Fruit fly (Drosophila melanogaster) whole organism, embryonic: ENCODE data around the gene CAH1.

Source experiments
- Adf1 ChIP-seq: fragments of 200-800 bp; sonication (Bioruptor generic); IDR thresholded peaks from 2 replicates; pipeline ENCODE4 v1.3.6; 2022; ENCODE audit warnings: missing biosample characterization, missing genetic modification characterization
- Atf-2 ChIP-seq: fragments of 200-800 bp; sonication (Bioruptor generic); optimal IDR thresholded peaks from 2 replicates; lab custom pipeline; 2016; ENCODE audit warnings: missing biosample characterization, missing genetic modification characterization
- B-H2 ChIP-seq: fragments of 200-800 bp; sonication (Bioruptor generic); optimal IDR thresholded peaks from 2 replicates; lab custom pipeline; 2018; ENCODE audit warnings: missing biosample characterization, mild to moderate bottlenecking, missing genetic modification characterization
- BtbVII ChIP-seq: fragments of 200-800 bp; sonication (Bioruptor generic); optimal IDR thresholded peaks from 3 replicates; lab custom pipeline; 2017; ENCODE audit warnings: missing biosample characterization, mild to moderate bottlenecking, missing genetic modification characterization
- CG10147 ChIP-seq: fragments of 200-800 bp; sonication (Bioruptor generic); optimal IDR thresholded peaks from 2 replicates; lab custom pipeline; 2019; ENCODE audit warnings: missing biosample characterization, mild to moderate bottlenecking, missing genetic modification characterization, moderate library complexity
- CG10209 ChIP-seq: fragments of 200-800 bp; sonication (Bioruptor generic); optimal IDR thresholded peaks from 3 replicates; lab custom pipeline; 2017; ENCODE audit warnings: missing biosample characterization, mild to moderate bottlenecking, missing genetic modification characterization, missing genetic modification reagents
- CG11398 ChIP-seq: fragments of 200-800 bp; sonication (Bioruptor generic); optimal IDR thresholded peaks from 2 replicates; lab custom pipeline; 2016; ENCODE audit warnings: missing biosample characterization, missing genetic modification characterization
- CG14050 ChIP-seq: fragments of 200-800 bp; sonication (Bioruptor generic); IDR thresholded peaks from 3 replicates; pipeline ENCODE4 v1.3.6; 2022; ENCODE audit warnings: missing biosample characterization, missing genetic modification characterization
- CG17359 ChIP-seq: fragments of 200-800 bp; sonication (Bioruptor generic); optimal IDR thresholded peaks from 3 replicates; lab custom pipeline; 2018; ENCODE audit warnings: missing biosample characterization, mild to moderate bottlenecking, missing genetic modification characterization, moderate library complexity
- CG18011 ChIP-seq: fragments of 200-800 bp; sonication (Bioruptor generic); optimal IDR thresholded peaks from 2 replicates; lab custom pipeline; 2017; ENCODE audit warnings: missing biosample characterization, missing genetic modification characterization, mild to moderate bottlenecking, moderate library complexity, missing genotype
- CG1832 ChIP-seq: fragments of 200-800 bp; sonication (Bioruptor generic); optimal IDR thresholded peaks from 2 replicates; lab custom pipeline; 2017; ENCODE audit warnings: missing biosample characterization, mild to moderate bottlenecking, missing genetic modification characterization, inconsistent platforms
- CG18619 ChIP-seq: fragments of 200-800 bp; sonication (Bioruptor generic); optimal IDR thresholded peaks from 3 replicates; lab custom pipeline; 2017; ENCODE audit warnings: missing biosample characterization, mild to moderate bottlenecking, missing genetic modification characterization
- CG18764 ChIP-seq: fragments of 200-800 bp; sonication (Bioruptor generic); optimal IDR thresholded peaks from 3 replicates; lab custom pipeline; 2016; ENCODE audit warnings: missing biosample characterization, missing genetic modification characterization
- CG2712 ChIP-seq: fragments of 200-800 bp; optimal IDR thresholded peaks from 3 replicates; lab custom pipeline; 2019; ENCODE audit warnings: missing biosample characterization, mild to moderate bottlenecking, missing genetic modification characterization, moderate library complexity
- CG3065 ChIP-seq: fragments of 200-800 bp; sonication (Bioruptor generic); optimal IDR thresholded peaks from 2 replicates; lab custom pipeline; 2016; ENCODE audit warnings: missing biosample characterization, missing genetic modification characterization
- CG32532 ChIP-seq: fragments of 200-800 bp; sonication (Bioruptor generic); IDR thresholded peaks from 2 replicates; pipeline ENCODE4 v1.3.6; 2022; ENCODE audit warnings: missing biosample characterization, missing genetic modification characterization
- CG3407 ChIP-seq: fragments of 200-800 bp; sonication (Bioruptor generic); optimal IDR thresholded peaks from 2 replicates; lab custom pipeline; 2018; ENCODE audit warnings: missing biosample characterization, mild to moderate bottlenecking, missing genetic modification characterization
- CG6175 ChIP-seq: fragments of 200-800 bp; sonication (Bioruptor generic); IDR thresholded peaks from 3 replicates; pipeline ENCODE4 v1.3.6; 2022; ENCODE audit warnings: missing biosample characterization, missing genetic modification characterization
- CG7357 ChIP-seq: fragments of 200-800 bp; sonication (Bioruptor generic); IDR thresholded peaks from 3 replicates; pipeline ENCODE4 v1.3.6; 2022; ENCODE audit warnings: missing biosample characterization, missing genetic modification characterization
- CG8089 ChIP-seq: fragments of 200-800 bp; sonication (Bioruptor generic); optimal IDR thresholded peaks from 3 replicates; lab custom pipeline; 2016; ENCODE audit warnings: missing biosample characterization, missing genetic modification characterization
- CG8281 ChIP-seq: fragments of 200-800 bp; sonication (Bioruptor generic); optimal IDR thresholded peaks from 2 replicates; lab custom pipeline; 2018; ENCODE audit warnings: missing biosample characterization, mild to moderate bottlenecking, missing genetic modification characterization, moderate library complexity
- CG8290 ChIP-seq, 3 experiments: fragments of 200-800 bp; sonication (Bioruptor generic); optimal IDR thresholded peaks; 2 replicates each; lab custom pipeline; 2016 to 2019; ENCODE audit warnings: missing biosample characterization in 3 of 3, missing genetic modification characterization in 3 of 3, mild to moderate bottlenecking in 2 of 3, moderate library complexity in 1 of 3
- CG8388 ChIP-seq: fragments of 200-800 bp; sonication (Bioruptor generic); optimal IDR thresholded peaks from 2 replicates; lab custom pipeline; 2019; ENCODE audit warnings: missing biosample characterization, mild to moderate bottlenecking, missing genetic modification characterization, moderate library complexity
- CG9932 ChIP-seq: fragments of 200-800 bp; sonication (Bioruptor generic); IDR thresholded peaks from 2 replicates; pipeline ENCODE4 v1.3.6; 2022; ENCODE audit warnings: missing biosample characterization, missing genetic modification characterization
- Dref ChIP-seq: fragments of 200-800 bp; sonication (Bioruptor generic); IDR thresholded peaks from 2 replicates; pipeline ENCODE4 v1.3.6; 2022; ENCODE audit warnings: missing biosample characterization, missing genetic modification characterization
- Ets97D ChIP-seq: fragments of 200-800 bp; sonication (Bioruptor generic); optimal IDR thresholded peaks from 3 replicates; lab custom pipeline; 2016; ENCODE audit warnings: missing biosample characterization, missing genetic modification characterization
- Fer3 ChIP-seq: fragments of 200-800 bp; sonication (Bioruptor generic); optimal IDR thresholded peaks from 2 replicates; lab custom pipeline; 2018; ENCODE audit warnings: missing biosample characterization, mild to moderate bottlenecking, missing genetic modification characterization, moderate library complexity
- H2.0 ChIP-seq: fragments of 200-800 bp; sonication (Bioruptor generic); IDR thresholded peaks from 2 replicates; pipeline ENCODE4 v1.3.6; 2022; ENCODE audit warnings: missing biosample characterization, missing genetic modification characterization
- HLH4C ChIP-seq: fragments of 200-800 bp; sonication (Bioruptor generic); IDR thresholded peaks from 3 replicates; pipeline ENCODE4 v1.3.6; 2022; ENCODE audit warnings: missing biosample characterization, missing genetic modification characterization; ENCODE audit not compliant: partially characterized antibody
- Hey ChIP-seq: fragments of 200-800 bp; sonication (Bioruptor generic); optimal IDR thresholded peaks from 3 replicates; lab custom pipeline; 2018; ENCODE audit warnings: missing biosample characterization, mild to moderate bottlenecking, missing genetic modification characterization
- Hr51 ChIP-seq, 2 experiments: fragments of 200-800 bp; sonication (Bioruptor generic); optimal IDR thresholded peaks; 2 replicates in 1 of 2; 3 replicates in 1 of 2; lab custom pipeline; 2016 to 2018; ENCODE audit warnings: missing biosample characterization in 2 of 2, missing genetic modification characterization in 2 of 2, mild to moderate bottlenecking in 1 of 2, moderate library complexity in 1 of 2
- NC2β ChIP-seq: fragments of 200-800 bp; sonication (Bioruptor generic); optimal IDR thresholded peaks from 2 replicates; lab custom pipeline; 2016; ENCODE audit warnings: missing biosample characterization, missing genetic modification characterization
- Ssrp ChIP-seq: fragments of 200-800 bp; sonication (Bioruptor generic); optimal IDR thresholded peaks from 2 replicates; lab custom pipeline; 2018; ENCODE audit warnings: missing biosample characterization, mild to moderate bottlenecking, missing genetic modification characterization, moderate library complexity
- Trl ChIP-seq, 3 experiments: fragments of >200 bp in 2 of 3; fragments of 200-800 bp in 1 of 3; sonication (Bioruptor generic) in 1 of 3; optimal IDR thresholded peaks; 2 replicates in 1 of 3; 3 replicates in 2 of 3; lab custom pipeline; 2016 to 2017; ENCODE audit warnings: missing biosample characterization in 1 of 3, missing genetic modification characterization in 1 of 3
- bab2 ChIP-seq: fragments of 200-800 bp; sonication (Bioruptor generic); optimal IDR thresholded peaks from 2 replicates; lab custom pipeline; 2016; ENCODE audit warnings: missing biosample characterization, missing genetic modification characterization
- btn ChIP-seq: fragments of 200-800 bp; sonication (Bioruptor generic); optimal IDR thresholded peaks from 2 replicates; lab custom pipeline; 2016; ENCODE audit warnings: missing biosample characterization, missing genetic modification characterization
- chinmo ChIP-seq: fragments of 200-800 bp; sonication (Bioruptor generic); IDR thresholded peaks from 4 replicates; pipeline ENCODE4 v1.3.6; 2022; ENCODE audit warnings: missing biosample characterization, missing genetic modification characterization; ENCODE audit not compliant: partially characterized antibody
- dysf ChIP-seq: fragments of 200-800 bp; sonication (Bioruptor generic); IDR thresholded peaks from 3 replicates; pipeline ENCODE4 v1.3.6; 2022; ENCODE audit warnings: missing biosample characterization, missing genetic modification characterization
- ems ChIP-seq: fragments of 200-800 bp; sonication (Bioruptor generic); optimal IDR thresholded peaks from 3 replicates; lab custom pipeline; 2016; ENCODE audit warnings: missing biosample characterization, missing genetic modification characterization
- fu2 ChIP-seq: fragments of 200-800 bp; sonication (Bioruptor generic); optimal IDR thresholded peaks from 2 replicates; lab custom pipeline; 2016; ENCODE audit warnings: missing biosample characterization, missing genetic modification characterization
- gsb-n ChIP-seq: fragments of 200-800 bp; sonication (Bioruptor generic); optimal IDR thresholded peaks from 3 replicates; lab custom pipeline; 2018; ENCODE audit warnings: missing biosample characterization, mild to moderate bottlenecking, missing genetic modification characterization
- jumu ChIP-seq: fragments of 200-800 bp; sonication (Bioruptor generic); optimal IDR thresholded peaks from 3 replicates; lab custom pipeline; 2016; ENCODE audit warnings: missing biosample characterization, missing genetic modification characterization
- knrl ChIP-seq: fragments of 200-800 bp; sonication (Bioruptor generic); IDR thresholded peaks from 3 replicates; pipeline ENCODE4 v1.3.6; 2022; ENCODE audit warnings: missing biosample characterization, missing genetic modification characterization; ENCODE audit not compliant: partially characterized antibody
- pnt ChIP-seq: fragments of 200-800 bp; sonication (Bioruptor generic); optimal IDR thresholded peaks from 3 replicates; lab custom pipeline; 2016; ENCODE audit warnings: missing biosample characterization, missing genetic modification characterization
- row ChIP-seq: fragments of 200-800 bp; sonication (Bioruptor generic); IDR thresholded peaks from 3 replicates; pipeline ENCODE4 v1.3.6; 2022; ENCODE audit warnings: missing biosample characterization, missing genetic modification characterization
- slbo ChIP-seq: fragments of 200-800 bp; sonication (Bioruptor generic); IDR thresholded peaks from 2 replicates; pipeline ENCODE4 v1.3.6; 2022; ENCODE audit warnings: missing biosample characterization, missing genetic modification characterization
- stc ChIP-seq: fragments of 200-800 bp; sonication (Bioruptor generic); IDR thresholded peaks from 2 replicates; pipeline ENCODE4 v1.3.6; 2022; ENCODE audit warnings: missing biosample characterization, missing genetic modification characterization
- tap ChIP-seq: fragments of 200-800 bp; optimal IDR thresholded peaks from 3 replicates; lab custom pipeline; 2019; ENCODE audit warnings: missing biosample characterization, mild to moderate bottlenecking, missing genetic modification characterization, moderate library complexity
- trem ChIP-seq: fragments of 200-800 bp; optimal IDR thresholded peaks from 3 replicates; lab custom pipeline; 2019; ENCODE audit warnings: missing biosample characterization, mild to moderate bottlenecking, missing genetic modification characterization, moderate library complexity
- zfh1 ChIP-seq: fragments of 200-800 bp; sonication (Bioruptor generic); IDR thresholded peaks from 3 replicates; pipeline ENCODE4 v1.3.6; 2022; ENCODE audit warnings: missing biosample characterization, missing genetic modification characterization

CAH1 gene

DNA sequence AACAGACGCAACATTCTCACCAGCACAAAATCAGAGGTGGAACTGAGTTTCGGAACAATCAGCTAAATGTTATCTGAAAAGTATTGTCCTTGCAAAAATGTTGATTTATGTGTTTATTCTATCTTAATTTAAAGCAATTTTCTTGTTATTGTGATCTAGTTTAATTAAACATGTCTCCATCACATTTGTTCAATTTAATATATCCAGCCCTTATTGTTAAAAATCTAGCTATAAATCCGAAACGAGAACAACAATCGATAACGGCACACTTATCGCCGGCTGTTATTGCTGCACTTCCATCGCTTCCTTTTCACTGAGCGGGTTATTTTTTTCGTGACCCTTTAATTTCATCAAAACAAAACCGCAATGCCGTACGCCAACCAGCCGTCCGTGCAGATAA is 29.6 kb downstream of the CAH1 start, which contains the start of the genes GatC, PolG2 and Polr2C (continued):
- TF ChIP-seq CG8089 (peak; percentile 12), dysf (no peak; the same call in 2 of the 3 replicates), slbo (GFP tag; lab: Robert Waterston, UW) (peak; percentile 76), CG17359 (no peak), CG32532 (GFP tag; lab: Robert Waterston, UW) (peak; percentile 34; the same call in 1 of the 2 replicates), CG10209 (no peak), CG7357 (GFP tag; lab: Robert Waterston, UW) (peak; percentile 82), Ssrp (tag; lab: Kevin White, UChicago) (peak; percentile 35), CG8281 (tag; lab: Kevin White, UChicago) (no peak), CG9932 (GFP tag; lab: Robert Waterston, UW) (peak; percentile 78), CG14050 (GFP tag; lab: Robert Waterston, UW) (no peak), chinmo (peak; percentile 84), CG10147 (no peak), CG8290 (GFP tag; optimal IDR thresholded peaks at IDR 0.05; lab: Kevin White, UChicago) (no peak), CG8290 (tag; optimal IDR thresholded peaks at IDR 0.05; lab: Kevin White, UChicago) (no peak), Ets97D (peak; percentile 46), tap (no peak), Hr51 (GFP tag; optimal IDR thresholded peaks at IDR 0.05; lab: Kevin White, UChicago) (no peak), BtbVII (GFP tag; lab: Kevin White, UChicago) (no peak), CG1832 (GFP tag; lab: Kevin White, UChicago) (no peak), stc (GFP tag; lab: Robert Waterston, UW) (no peak), CG6175 (GFP tag; lab: Robert Waterston, UW) (no peak), zfh1 (GFP tag; lab: Robert Waterston, UW) (peak; percentile 52; the same call in 1 of the 3 replicates), B-H2 (GFP tag; lab: Kevin White, UChicago) (peak; percentile 22), Adf1 (GFP tag; lab: Robert Waterston, UW) (0 out of 2 replicates have a peak, but pooled peaks have one; percentile 25), trem (peak; percentile 54), CG3065 (GFP tag; lab: Kevin White, UChicago) (no peak), fu2 (GFP tag; lab: Kevin White, UChicago) (peak; percentile 32), Trl (optimal IDR thresholded peaks at IDR 0.05; lab: Kevin White, UChicago) (no peak), Trl (GFP tag; optimal IDR thresholded peaks at IDR 0.05; lab: Kevin White, UChicago) (no peak), bab2 (peak; percentile 41), CG8388 (GFP tag; lab: Kevin White, UChicago) (peak; percentile 50), CG3407 (GFP tag; lab: Kevin White, UChicago) (no peak), CG18764 (no peak), H2.0 (GFP tag; lab: Robert Waterston, UW) (peak; percentile 31; the same call in 1 of the 2 replicates), pnt (GFP tag; lab: Kevin White, UChicago) (peak; percentile 11), CG18619 (GFP tag; lab: Kevin White, UChicago) (no peak), gsb-n (no peak), btn (GFP tag; lab: Kevin White, UChicago) (no peak), CG11398 (GFP tag; lab: Kevin White, UChicago) (no peak), Fer3 (tag; lab: Kevin White, UChicago) (no peak), CG2712 (tag; lab: Kevin White, UChicago) (peak; percentile 41), HLH4C (peak; percentile 93), jumu (peak; percentile 35), NC2β (GFP tag; lab: Kevin White, UChicago) (peak; percentile 33), Dref (GFP tag; lab: Robert Waterston, UW) (peak; percentile 80), row (GFP tag; lab: Robert Waterston, UW) (peak; percentile 92), Hey (tag; lab: Kevin White, UChicago) (no peak), ems (GFP tag; lab: Kevin White, UChicago) (no peak), Atf-2 (peak; percentile 27), knrl (GFP tag; lab: Robert Waterston, UW) (peak; percentile 81), CG18011 (GFP tag; lab: Kevin White, UChicago) (peak; percentile 97)
